Fruit fly (Drosophila melanogaster): ENCODE data around the gene ems.
A peak's percentile ranks its signal among the peaks of the same experiment; 100 is the strongest.

Gene ems

DNA sequence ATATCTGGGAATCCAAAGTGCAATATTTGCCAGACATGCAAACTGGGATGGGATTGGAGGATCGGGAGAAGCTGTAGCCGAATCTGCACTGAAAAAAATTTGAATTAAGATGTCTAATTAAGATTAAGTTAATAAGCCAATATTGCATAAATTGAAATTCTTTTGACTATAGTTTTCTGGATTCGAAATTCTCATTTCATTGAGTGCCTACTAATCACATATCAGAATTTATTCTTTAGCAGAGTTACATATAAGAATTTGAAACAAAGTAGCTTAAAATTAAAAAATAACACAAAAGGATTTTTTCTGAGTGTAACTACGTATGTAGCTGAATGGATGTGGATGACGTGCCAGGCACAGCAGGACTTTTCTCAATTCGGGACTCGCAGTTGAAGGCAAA is 30.2 kb downstream of the ems start (continued):
- peak; percentile 5 for TF ChIP-seq CG3919 (GFP tag; optimal IDR thresholded peaks at IDR 0.05)
- TF ChIP-seq fkh (GFP tag; optimal IDR thresholded peaks at IDR 0.05), result no peak
- peak; percentile 27 for TF ChIP-seq vri (GFP tag; optimal IDR thresholded peaks at IDR 0.05)
- peak; percentile 88 for TF ChIP-seq Eip78C (GFP tag)
- peak; percentile 10 for TF ChIP-seq cyc (GFP tag; optimal IDR thresholded peaks at IDR 0.05)
- TF ChIP-seq CG6163 (GFP tag; IDR thresholded peaks at IDR 0.05), result no peak
- no peak for TF ChIP-seq ss (GFP tag; optimal IDR thresholded peaks at IDR 0.05)
- peak; percentile 55 for TF ChIP-seq dsx (GFP tag; optimal IDR thresholded peaks at IDR 0.05; ENCODE audit: poor library complexity, severe bottlenecking)
- peak; percentile 53 for TF ChIP-seq Hr39 (GFP tag; optimal IDR thresholded peaks at IDR 0.05)
- peak; percentile 61 for TF ChIP-seq esn (GFP tag; optimal IDR thresholded peaks at IDR 0.05)
- TF ChIP-seq svp (GFP tag), result peak; percentile 80
- TF ChIP-seq pdm3 (GFP tag; optimal IDR thresholded peaks at IDR 0.05), result peak; percentile 26
- TF ChIP-seq CG34406 (GFP tag; optimal IDR thresholded peaks at IDR 0.05), result peak; percentile 31
- peak; percentile 57 for TF ChIP-seq CG31627 (GFP tag; optimal IDR thresholded peaks at IDR 0.05)

DNA sequence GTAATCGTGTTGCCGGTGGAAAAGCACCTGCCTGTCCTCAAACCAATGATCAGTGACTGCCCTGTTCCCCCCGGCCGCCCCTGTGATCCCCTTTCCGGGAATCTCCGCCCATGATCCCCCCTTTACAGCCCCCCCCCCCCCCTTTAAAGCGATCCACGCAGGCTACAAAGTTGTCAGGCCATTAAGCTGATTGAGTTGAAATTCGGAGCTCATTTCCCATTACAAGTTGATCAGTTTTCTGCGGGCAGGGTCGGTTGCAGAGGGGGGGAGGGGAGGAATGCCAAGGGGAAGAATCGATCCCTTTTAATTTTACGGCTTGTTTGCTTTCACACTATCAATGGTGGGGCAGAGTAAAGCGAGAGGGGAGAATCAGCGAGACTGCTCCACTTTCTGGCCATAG is 32.3 kb downstream of the ems start:
- TF ChIP-seq dsx (GFP tag; optimal IDR thresholded peaks at IDR 0.05; ENCODE audit: poor library complexity, severe bottlenecking) (peak; percentile 91), Lpt (GFP tag; optimal IDR thresholded peaks at IDR 0.05) (no peak)

DNA sequence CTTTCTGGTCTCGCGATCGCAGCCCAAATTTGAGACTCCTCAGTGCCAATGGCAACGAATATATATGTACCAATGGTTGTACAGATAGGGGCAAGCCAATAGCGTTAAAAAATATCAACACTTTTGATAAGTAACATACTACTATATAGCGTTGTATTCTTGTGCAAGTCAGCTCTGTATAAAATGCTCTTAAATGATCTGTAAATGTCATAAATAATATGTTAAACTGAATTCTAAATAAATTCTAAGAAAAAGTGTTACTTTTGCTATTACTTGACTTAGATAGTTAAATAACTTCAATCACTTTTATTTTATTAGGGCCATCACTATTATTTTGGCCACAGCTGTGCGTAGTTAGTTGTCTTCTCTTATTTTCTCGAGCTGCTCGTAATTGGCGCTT is 33.0 kb downstream of the ems start:
- TF ChIP-seq CG6163 (GFP tag; IDR thresholded peaks at IDR 0.05) (0 out of 3 replicates have a peak, but pooled peaks have one; percentile 30), CG6792 (GFP tag; optimal IDR thresholded peaks at IDR 0.05) (peak; percentile 63), Gug (GFP tag; IDR thresholded peaks at IDR 0.05) (no peak), Eip78C (GFP tag) (peak; percentile 95), cyc (GFP tag; optimal IDR thresholded peaks at IDR 0.05) (no peak), CG8119 (GFP tag; IDR thresholded peaks at IDR 0.05) (peak; percentile 46; the same call in 2 of the 3 replicates), Eip75B (GFP tag; optimal IDR thresholded peaks at IDR 0.05) (no peak), CG7368 (GFP tag; optimal IDR thresholded peaks at IDR 0.05) (no peak), spab (GFP tag; optimal IDR thresholded peaks at IDR 0.05) (no peak), fkh (GFP tag; optimal IDR thresholded peaks at IDR 0.05) (no peak), topi (GFP tag; optimal IDR thresholded peaks at IDR 0.05) (peak; percentile 67), dac (GFP tag; optimal IDR thresholded peaks at IDR 0.05) (no peak), fd85E (GFP tag; optimal IDR thresholded peaks at IDR 0.05) (no peak), lz (GFP tag; optimal IDR thresholded peaks at IDR 0.05) (peak; percentile 67), fd59A (GFP tag; optimal IDR thresholded peaks at IDR 0.05) (peak; percentile 24), CG8632 (GFP tag; optimal IDR thresholded peaks at IDR 0.05) (peak; percentile 71), net (GFP tag; optimal IDR thresholded peaks at IDR 0.05) (peak; percentile 52), Sox14 (GFP tag; optimal IDR thresholded peaks at IDR 0.05) (peak; percentile 54), pdm3 (GFP tag; optimal IDR thresholded peaks at IDR 0.05) (peak; percentile 68), salr (GFP tag; optimal IDR thresholded peaks at IDR 0.05) (peak in 1 of 2 experiments; percentile 31), CG6808 (GFP tag; optimal IDR thresholded peaks at IDR 0.05) (peak; percentile 26), Hr4 (GFP tag; optimal IDR thresholded peaks at IDR 0.05) (peak; percentile 34), Smox (GFP tag; optimal IDR thresholded peaks at IDR 0.05) (peak; percentile 69), CG16779 (tag; optimal IDR thresholded peaks at IDR 0.05) (no peak), Ets96B (tag; optimal IDR thresholded peaks at IDR 0.05) (peak; percentile 58), acj6 (GFP tag; optimal IDR thresholded peaks at IDR 0.05) (peak; percentile 60), CG10669 (GFP tag; optimal IDR thresholded peaks at IDR 0.05) (peak; percentile 3), CG1621 (tag; optimal IDR thresholded peaks at IDR 0.05) (no peak), CG3032 (tag; optimal IDR thresholded peaks at IDR 0.05) (peak; percentile 37), Blimp-1 (GFP tag; optimal IDR thresholded peaks at IDR 0.05) (no peak), Met (GFP tag; optimal IDR thresholded peaks at IDR 0.05) (peak; percentile 72), CG6854 (GFP tag; optimal IDR thresholded peaks at IDR 0.05) (no peak), ss (GFP tag; optimal IDR thresholded peaks at IDR 0.05) (peak in 1 of 2 experiments; percentile 54), esn (GFP tag; optimal IDR thresholded peaks at IDR 0.05) (peak; percentile 77), CG32006 (GFP tag; optimal IDR thresholded peaks at IDR 0.05) (peak; percentile 53), CG11902 (GFP tag; optimal IDR thresholded peaks at IDR 0.05) (peak; percentile 10), vri (GFP tag; optimal IDR thresholded peaks at IDR 0.05) (peak; percentile 38), CG34406 (GFP tag; optimal IDR thresholded peaks at IDR 0.05) (peak; percentile 70), dsx (GFP tag; optimal IDR thresholded peaks at IDR 0.05; ENCODE audit: poor library complexity, severe bottlenecking) (peak; percentile 44), CG10631 (GFP tag; optimal IDR thresholded peaks at IDR 0.05) (peak; percentile 36), achi (GFP tag; optimal IDR thresholded peaks at IDR 0.05) (peak; percentile 70), CG31627 (GFP tag; optimal IDR thresholded peaks at IDR 0.05) (peak; percentile 53)
